Fruit fly (Drosophila melanogaster) whole organism, adult: ENCODE measurements around the gene Ns1.
A peak's percentile ranks its signal among the peaks of the same experiment; 100 is the strongest.

Source experiments
- CG11617 ChIP-seq: fragments of 200-800 bp; sonication (Bioruptor generic); optimal IDR thresholded peaks from 2 replicates; lab custom pipeline; 2017; ENCODE audit warnings: mild to moderate bottlenecking, missing biosample characterization, missing genetic modification reagents, missing genetic modification characterization
- CG12768 ChIP-seq: fragments of 200-800 bp; sonication (Bioruptor generic); optimal IDR thresholded peaks from 2 replicates; lab custom pipeline; 2017; ENCODE audit warnings: missing biosample characterization, missing genetic modification characterization, mild to moderate bottlenecking, moderate library complexity, missing genetic modification reagents
- CG14711 ChIP-seq: fragments of 200-800 bp; sonication (Bioruptor generic); optimal IDR thresholded peaks from 2 replicates; lab custom pipeline; 2018; ENCODE audit warnings: missing biosample characterization, mild to moderate bottlenecking, missing genetic modification characterization, moderate library complexity
- CG1620 ChIP-seq: fragments of 200-800 bp; sonication (Bioruptor generic); optimal IDR thresholded peaks from 2 replicates; lab custom pipeline; 2016; ENCODE audit warnings: missing biosample characterization, missing genetic modification characterization
- CG5204 ChIP-seq: fragments of 200-800 bp; sonication (Bioruptor generic); optimal IDR thresholded peaks from 2 replicates; lab custom pipeline; 2016; ENCODE audit warnings: missing biosample characterization, missing genetic modification characterization
- CG7101 ChIP-seq: fragments of 200-800 bp; sonication (Bioruptor generic); optimal IDR thresholded peaks from 2 replicates; lab custom pipeline; 2018; ENCODE audit warnings: missing biosample characterization, mild to moderate bottlenecking, missing genetic modification characterization, moderate library complexity
- Clk ChIP-seq: fragments of 200-800 bp; sonication (Bioruptor generic); optimal IDR thresholded peaks from 2 replicates; lab custom pipeline; 2017; ENCODE audit warnings: missing biosample characterization, missing genetic modification characterization
- Hr96 ChIP-seq: fragments of 200-800 bp; sonication (Bioruptor generic); optimal IDR thresholded peaks from 2 replicates; lab custom pipeline; 2016; ENCODE audit warnings: missing biosample characterization, missing genetic modification characterization
- Mnt ChIP-seq: fragments of 200-800 bp; sonication (Bioruptor generic); optimal IDR thresholded peaks from 2 replicates; lab custom pipeline; 2016; ENCODE audit warnings: missing biosample characterization, mild to moderate bottlenecking, missing genetic modification characterization
- bab1 ChIP-seq: fragments of 200-800 bp; sonication (Bioruptor generic); optimal IDR thresholded peaks from 3 replicates; lab custom pipeline; 2019; ENCODE audit warnings: missing biosample characterization, mild to moderate bottlenecking, missing genetic modification characterization, moderate library complexity
- cnc ChIP-seq, 2 experiments: fragments of >200 bp; optimal IDR thresholded peaks; 2 replicates each; lab custom pipeline; 2017
- kay ChIP-seq: fragments of 200-800 bp; sonication (Bioruptor generic); peaks from one replicate; lab custom pipeline; 2016; ENCODE audit warnings: missing biosample characterization, missing genetic modification characterization, borderline replicate concordance
- ovo ChIP-seq: fragments of 200-800 bp; sonication (Bioruptor generic); optimal IDR thresholded peaks from 2 replicates; lab custom pipeline; 2016; ENCODE audit warnings: missing biosample characterization, missing genetic modification characterization
- tj ChIP-seq: fragments of 200-800 bp; sonication (Bioruptor generic); optimal IDR thresholded peaks from 3 replicates; lab custom pipeline; 2017; ENCODE audit warnings: missing biosample characterization, mild to moderate bottlenecking, missing genetic modification characterization, moderate library complexity

- TF ChIP-seq Clk (GFP tag; lab: Kevin White, UChicago) (no peak), CG5204 (GFP tag; lab: Kevin White, UChicago) (no peak), ovo (GFP tag; lab: Kevin White, UChicago) (peak; percentile 58), Hr96 (GFP tag; lab: Kevin White, UChicago) (no peak), cnc (optimal IDR thresholded peaks at IDR 0.05; lab: Kevin White, UChicago) (no peak), CG1620 (GFP tag; lab: Kevin White, UChicago) (no peak), tj (GFP tag; lab: Kevin White, UChicago) (peak; percentile 88), bab1 (GFP tag; lab: Kevin White, UChicago) (no peak), CG14711 (no peak), CG12768 (no peak), Mnt (no peak), CG7101 (tag; lab: Kevin White, UChicago) (peak; percentile 38), kay (GFP tag; lab: Kevin White, UChicago) (no peak), CG11617 (GFP tag; lab: Kevin White, UChicago) (peak; percentile 17)
These were observed 43.2 kb upstream of the Ns1 start for dm6 chr3R:17115668-17116067.
